Fruit fly (Drosophila melanogaster) S2 (cell line): ENCODE data around the gene CG15725.

Source experiments
- CG8478 ChIP-seq: fragments of >200 bp; optimal IDR thresholded peaks from 2 replicates; lab custom pipeline; 2018
- CTCF ChIP-seq, 2 experiments: fragments of >200 bp; optimal IDR thresholded peaks; 2 replicates each; lab custom pipeline; 2018

DNA sequence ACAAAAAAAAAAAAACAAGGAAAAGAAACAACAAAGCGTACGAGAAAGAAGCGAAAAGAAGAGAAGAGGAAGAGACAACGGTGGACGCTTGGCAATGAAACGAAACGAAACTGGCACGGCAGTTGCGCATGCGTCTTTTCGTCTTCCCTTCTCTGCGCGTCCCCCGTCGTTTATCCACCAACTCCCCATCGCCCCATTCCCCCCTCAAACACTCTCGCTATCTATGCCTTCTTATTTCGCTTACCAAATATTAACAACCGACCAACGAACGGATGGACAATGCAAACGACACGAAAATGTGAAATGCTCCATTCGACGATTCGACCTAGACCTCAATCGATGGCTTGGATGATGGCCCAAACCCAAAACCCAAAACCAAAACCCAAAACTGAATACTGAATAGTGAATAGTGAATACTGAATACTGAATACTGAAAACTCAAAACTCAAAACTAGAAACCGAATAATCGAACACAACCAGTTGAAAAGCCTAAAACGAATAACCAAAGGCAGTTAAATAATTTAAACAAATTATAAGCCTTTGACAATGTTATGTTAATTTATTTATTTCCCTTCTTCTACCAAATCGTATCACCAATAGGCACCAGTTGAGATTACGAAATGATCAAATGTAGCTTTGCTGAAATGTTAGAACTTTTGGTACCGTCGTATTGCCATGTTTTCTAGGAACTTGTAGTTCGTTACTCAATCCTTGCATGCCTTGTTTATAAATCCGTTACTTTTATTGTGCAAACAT lies 34.9 kb upstream of the CG15725 start:
- TF ChIP-seq CG8478 (lab: Kevin White, UChicago) (no peak), CTCF (optimal IDR thresholded peaks at IDR 0.05; lab: Kevin White, UChicago) (no peak)
